Worm (Caenorhabditis elegans) whole organism, L4 larva: ENCODE data around the gene ZK1307.4.

Experiments used
- jun-1 ChIP-seq: fragments of 150-350 bp; optimal IDR thresholded peaks from 2 replicates; lab custom pipeline; 2014; ENCODE audit warnings: missing biosample characterization, missing genetic modification reagents, missing genetic modification characterization
- lsy-2 ChIP-seq, 2 experiments: fragments of 150-350 bp in 1 of 2; sonication (generic microtip) in 1 of 2; optimal IDR thresholded peaks; 2 replicates each; lab custom pipeline; 2014 to 2017; ENCODE audit warnings: missing biosample characterization in 2 of 2, missing genetic modification characterization in 2 of 2
- nhr-28 ChIP-seq: fragments of 150-350 bp; optimal IDR thresholded peaks from 2 replicates; lab custom pipeline; 2014; ENCODE audit warnings: missing biosample characterization, missing genetic modification characterization
- skn-1 ChIP-seq: fragments of 150-350 bp; optimal IDR thresholded peaks from 2 replicates; lab custom pipeline; 2014; ENCODE audit warnings: missing biosample characterization, missing genetic modification characterization
- snpc-4 ChIP-seq: fragments of 150-350 bp; optimal IDR thresholded peaks from 2 replicates; lab custom pipeline; 2014; ENCODE audit warnings: missing biosample characterization, missing genetic modification characterization
- unc-39 ChIP-seq: sonication (generic microtip); optimal IDR thresholded peaks from 2 replicates; lab custom pipeline; 2017; ENCODE audit warnings: missing biosample characterization, missing genetic modification characterization
- unc-62 ChIP-seq, 3 experiments: fragments of 150-350 bp in 1 of 3; sonication (generic microtip); optimal IDR thresholded peaks in 2 of 3; peaks in 1 of 3; 1 replicate in 1 of 3; 2 replicates in 2 of 3; lab custom pipeline; 2014 to 2017; ENCODE audit warnings: missing biosample characterization in 3 of 3, missing genetic modification characterization in 3 of 3, missing genetic modification reagents in 3 of 3, missing genotype in 1 of 3
- ztf-11 ChIP-seq: fragments of 150-350 bp; optimal IDR thresholded peaks from 2 replicates; lab custom pipeline; 2014; ENCODE audit warnings: missing biosample characterization, missing genetic modification characterization

ce11 chrII:9607137-9607536, 44.5 kb downstream of the ZK1307.4 start:
- TF ChIP-seq lsy-2 (tag; optimal IDR thresholded peaks at IDR 0.05; lab: Kevin White, UChicago) (no peak), unc-39 (no peak), jun-1 (tag; lab: Kevin White, UChicago) (no peak), skn-1 (no peak), nhr-28 (tag; lab: Kevin White, UChicago) (peak; percentile 42), snpc-4 (tag; lab: Kevin White, UChicago) (no peak), unc-62 (GFP tag; optimal IDR thresholded peaks at IDR 0.05 in 1 of 2; lab: Kevin White, UChicago) (no peak), unc-62 (tag; optimal IDR thresholded peaks at IDR 0.05; lab: Kevin White, UChicago) (no peak), ztf-11 (tag; lab: Kevin White, UChicago) (no peak)
